Worm (Caenorhabditis elegans) whole organism, L2 larva: ENCODE measurements around the gene F54F7.8.

Experiments
- F13H6.1 ChIP-seq: sonication (generic microtip); optimal IDR thresholded peaks from 2 replicates; lab custom pipeline; 2016; ENCODE audit warnings: missing genetic modification characterization, missing compliant biosample characterization
- R02D3.7 ChIP-seq: fragments of 150-350 bp; optimal IDR thresholded peaks from 2 replicates; lab custom pipeline; 2014; ENCODE audit warnings: missing biosample characterization, missing genetic modification characterization
- blmp-1 ChIP-seq: sonication (generic microtip); optimal IDR thresholded peaks from 2 replicates; lab custom pipeline; 2017; ENCODE audit warnings: missing genetic modification characterization, mild to moderate bottlenecking, missing compliant biosample characterization, antibody characterized with exemption, moderate library complexity; ENCODE audit not compliant: insufficient read depth
- ceh-16 ChIP-seq: fragments of 150-350 bp; optimal IDR thresholded peaks from 2 replicates; lab custom pipeline; 2014; ENCODE audit warnings: missing biosample characterization, missing genetic modification characterization
- elt-1 ChIP-seq: fragments of 150-350 bp; optimal IDR thresholded peaks from 2 replicates; lab custom pipeline; 2014; ENCODE audit warnings: missing biosample characterization, missing genetic modification characterization
- fos-1 ChIP-seq: fragments of 150-350 bp; optimal IDR thresholded peaks from 2 replicates; lab custom pipeline; 2014; ENCODE audit warnings: missing biosample characterization, missing genetic modification characterization
- mdl-1 ChIP-seq, 2 experiments: fragments of 150-350 bp in 1 of 2; sonication (generic microtip) in 1 of 2; optimal IDR thresholded peaks; 2 replicates each; lab custom pipeline; 2017; ENCODE audit warnings: missing biosample characterization in 2 of 2, missing genetic modification characterization in 2 of 2
- nhr-23 ChIP-seq: fragments of 150-350 bp; optimal IDR thresholded peaks from 2 replicates; lab custom pipeline; 2014; ENCODE audit warnings: missing biosample characterization, missing genetic modification reagents, missing genetic modification characterization
- nhr-237 ChIP-seq: fragments of 150-350 bp; optimal IDR thresholded peaks from 2 replicates; lab custom pipeline; 2014; ENCODE audit warnings: missing biosample characterization, missing genetic modification characterization
- skn-1 ChIP-seq: sonication (generic microtip); optimal IDR thresholded peaks from 2 replicates; lab custom pipeline; 2017; ENCODE audit warnings: missing biosample characterization, missing genetic modification characterization

DNA sequence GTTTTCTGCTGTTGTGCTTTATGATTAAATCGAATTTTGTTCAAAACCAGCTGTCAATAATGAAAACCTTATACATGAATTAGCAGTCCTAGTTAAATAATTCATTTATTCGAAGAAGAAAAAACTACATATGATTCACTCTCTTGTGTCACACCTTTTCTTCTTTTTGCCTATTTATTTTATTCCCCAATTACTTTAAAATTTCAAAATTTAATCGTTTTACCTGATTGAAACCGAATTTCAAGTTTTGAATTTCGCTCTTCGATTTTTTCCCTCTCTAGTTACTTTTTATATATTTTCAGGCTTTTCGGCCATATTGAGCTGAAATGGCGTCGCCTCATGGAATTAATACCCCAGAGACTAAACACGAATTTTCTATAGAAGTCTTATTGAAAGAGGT is 2.3 kb downstream of the F54F7.8 start, which contains the start of gene xtr-1:
- no peak for TF ChIP-seq nhr-23 (tag; lab: Kevin White, UChicago)
- TF ChIP-seq fos-1 (tag; lab: Kevin White, UChicago): no peak
- TF ChIP-seq skn-1 (tag; lab: Kevin White, UChicago): no peak
- TF ChIP-seq mdl-1 (tag; optimal IDR thresholded peaks at IDR 0.05; lab: Kevin White, UChicago): no peak
- TF ChIP-seq R02D3.7 (tag; lab: Kevin White, UChicago): no peak
- no peak for TF ChIP-seq ceh-16 (tag; lab: Kevin White, UChicago)
- no peak for TF ChIP-seq elt-1 (tag; lab: Kevin White, UChicago)
- no peak for TF ChIP-seq blmp-1 (tag; lab: Kevin White, UChicago)
- no peak for TF ChIP-seq nhr-237
- TF ChIP-seq F13H6.1 (tag; lab: Kevin White, UChicago): no peak
